Fruit fly (Drosophila melanogaster): ENCODE measurements around the gene CG3436.
A peak's percentile ranks its signal among the peaks of the same experiment; 100 is the strongest.

The CG3436 gene

dm6 chr2L:128977-129941 lies 26.6 kb upstream of the CG3436 start:
- peak; percentile 8 for TF ChIP-seq Blimp-1 (GFP tag; optimal IDR thresholded peaks at IDR 0.05)
- TF ChIP-seq Eip93F (GFP tag; optimal IDR thresholded peaks at IDR 0.05): peak; percentile 83
- TF ChIP-seq acj6 (GFP tag; optimal IDR thresholded peaks at IDR 0.05): no peak
- peak; percentile 14 for TF ChIP-seq achi (GFP tag; optimal IDR thresholded peaks at IDR 0.05)
- TF ChIP-seq CG3919 (GFP tag; optimal IDR thresholded peaks at IDR 0.05): peak; percentile 47
- TF ChIP-seq CG6808 (GFP tag; optimal IDR thresholded peaks at IDR 0.05): peak; percentile 57
- TF ChIP-seq Ets96B (tag; optimal IDR thresholded peaks at IDR 0.05): peak; percentile 18
- peak; percentile 63 for TF ChIP-seq CG9139 (GFP tag; optimal IDR thresholded peaks at IDR 0.05)
- TF ChIP-seq Sox15 (GFP tag; optimal IDR thresholded peaks at IDR 0.05): no peak
- TF ChIP-seq vri (GFP tag; optimal IDR thresholded peaks at IDR 0.05): peak; percentile 75
- no peak for TF ChIP-seq pdm3 (GFP tag; optimal IDR thresholded peaks at IDR 0.05)
- peak; percentile 69 for TF ChIP-seq CG6163 (GFP tag; IDR thresholded peaks at IDR 0.05)
- TF ChIP-seq CG6276 (GFP tag; optimal IDR thresholded peaks at IDR 0.05): peak; percentile 65
- TF ChIP-seq esn (GFP tag; optimal IDR thresholded peaks at IDR 0.05): peak; percentile 45
- TF ChIP-seq fd85E (GFP tag; optimal IDR thresholded peaks at IDR 0.05): no peak
- peak; percentile 87 for TF ChIP-seq svp (GFP tag)
- TF ChIP-seq CG3032 (tag; optimal IDR thresholded peaks at IDR 0.05): no peak
- TF ChIP-seq cyc (GFP tag; optimal IDR thresholded peaks at IDR 0.05): peak; percentile 11
- no peak for TF ChIP-seq CG34406 (GFP tag; optimal IDR thresholded peaks at IDR 0.05)
- TF ChIP-seq Gug (GFP tag; IDR thresholded peaks at IDR 0.05): peak; percentile 36; the same call in 1 of the 2 replicates
- no peak for TF ChIP-seq CG10631 (GFP tag; optimal IDR thresholded peaks at IDR 0.05)
- no peak for TF ChIP-seq CG10669 (GFP tag; optimal IDR thresholded peaks at IDR 0.05)
- TF ChIP-seq OdsH (GFP tag; optimal IDR thresholded peaks at IDR 0.05): no peak
- peak; percentile 91 for TF ChIP-seq CG6854 (GFP tag; optimal IDR thresholded peaks at IDR 0.05)
- TF ChIP-seq CG8319 (GFP tag; optimal IDR thresholded peaks at IDR 0.05): peak; percentile 8
- no peak for TF ChIP-seq CG11902 (GFP tag; optimal IDR thresholded peaks at IDR 0.05)
- TF ChIP-seq CG8119 (GFP tag; IDR thresholded peaks at IDR 0.05): peak; percentile 66
- no peak for TF ChIP-seq Hr39 (GFP tag; optimal IDR thresholded peaks at IDR 0.05)
- peak; percentile 12 for TF ChIP-seq spab (GFP tag; optimal IDR thresholded peaks at IDR 0.05)
- TF ChIP-seq CG11294 (GFP tag; IDR thresholded peaks at IDR 0.05): no peak
- TF ChIP-seq CG4318 (GFP tag; optimal IDR thresholded peaks at IDR 0.05): no peak
- no peak for TF ChIP-seq Hr38 (GFP tag; optimal IDR thresholded peaks at IDR 0.05)
- TF ChIP-seq CG1621 (tag; optimal IDR thresholded peaks at IDR 0.05): peak; percentile 40
- TF ChIP-seq eg (GFP tag; IDR thresholded peaks at IDR 0.05): peak; percentile 78; the same call in 2 of the 3 replicates
- peak; percentile 25 for TF ChIP-seq lz (GFP tag; optimal IDR thresholded peaks at IDR 0.05)
- TF ChIP-seq ss (GFP tag; optimal IDR thresholded peaks at IDR 0.05): peak; percentile 19 to 50
- TF ChIP-seq Met (GFP tag; optimal IDR thresholded peaks at IDR 0.05): peak; percentile 47
- peak; percentile 80 for TF ChIP-seq CG16779 (tag; optimal IDR thresholded peaks at IDR 0.05)
- no peak for TF ChIP-seq CG11762 (GFP tag; optimal IDR thresholded peaks at IDR 0.05; ENCODE audit: insufficient read depth)
- no peak for TF ChIP-seq CG31627 (GFP tag; optimal IDR thresholded peaks at IDR 0.05)
- peak; percentile 85 for TF ChIP-seq net (GFP tag; optimal IDR thresholded peaks at IDR 0.05)
- TF ChIP-seq Lpt (GFP tag; optimal IDR thresholded peaks at IDR 0.05): peak; percentile 21
- TF ChIP-seq CG8632 (GFP tag; optimal IDR thresholded peaks at IDR 0.05): no peak
- TF ChIP-seq CG32006 (GFP tag; optimal IDR thresholded peaks at IDR 0.05): no peak
- peak; percentile 83 for TF ChIP-seq Eip78C (GFP tag)
- peak; percentile 49 for TF ChIP-seq topi (GFP tag; optimal IDR thresholded peaks at IDR 0.05)
- no peak for TF ChIP-seq Ets21C (GFP tag; optimal IDR thresholded peaks at IDR 0.05)
- TF ChIP-seq CG6792 (GFP tag; optimal IDR thresholded peaks at IDR 0.05): peak; percentile 6
- TF ChIP-seq Smox (GFP tag; optimal IDR thresholded peaks at IDR 0.05): no peak
- no peak for TF ChIP-seq dac (GFP tag; optimal IDR thresholded peaks at IDR 0.05)

All from whole organism, prepupa.